Worm (Caenorhabditis elegans) whole organism, mixed stage, embryonic: Measurements from ENCODE around the gene str-236.

ENCODE experiments used
- M03D4.4 ChIP-seq: sonication (generic microtip); optimal IDR thresholded peaks from 2 replicates; lab custom pipeline; 2017; ENCODE audit warnings: mild to moderate bottlenecking, missing genetic modification characterization, missing compliant biosample characterization
- elt-1 ChIP-seq: sonication (generic microtip); optimal IDR thresholded peaks from 2 replicates; lab custom pipeline; 2017; ENCODE audit warnings: missing genetic modification characterization, mild to moderate bottlenecking, missing compliant biosample characterization, antibody characterized with exemption, moderate library complexity, borderline replicate concordance; ENCODE audit not compliant: insufficient read depth
- nhr-237 ChIP-seq: fragments of 150-350 bp; optimal IDR thresholded peaks from 2 replicates; lab custom pipeline; 2014; ENCODE audit warnings: missing biosample characterization, missing genetic modification characterization

DNA sequence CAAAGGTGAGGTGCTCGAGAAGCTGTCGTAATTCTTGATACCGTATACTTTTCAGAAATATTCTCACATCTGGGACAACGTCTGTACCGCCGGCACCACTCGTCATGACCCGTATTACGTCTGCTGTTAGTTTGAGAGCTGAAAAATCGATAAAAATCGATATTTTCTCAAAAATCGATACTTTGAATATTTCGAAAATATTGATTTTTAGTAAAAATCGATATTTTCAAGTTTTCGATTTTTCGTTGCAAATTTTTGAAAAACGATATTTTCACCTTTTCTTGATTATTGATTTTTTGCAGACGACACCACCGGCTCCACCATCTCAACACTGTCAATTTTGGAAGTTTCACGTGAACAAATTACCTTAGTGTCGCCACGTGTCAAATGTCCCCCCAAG, 32.1 kb downstream of the str-236 start:
- TF ChIP-seq M03D4.4 (tag; lab: Kevin White, UChicago): no peak
- no peak for TF ChIP-seq elt-1 (tag; lab: Kevin White, UChicago)
- TF ChIP-seq nhr-237 (tag; lab: Kevin White, UChicago): no peak
